Fruit fly (Drosophila melanogaster) whole organism, pupa: Measurements from ENCODE around the gene GstD4.

Source experiments
- CG10348 ChIP-seq: fragments of 200-800 bp; sonication (Bioruptor generic); IDR thresholded peaks from 2 replicates; pipeline ENCODE4 v1.3.6; 2022; ENCODE audit warnings: missing biosample characterization, missing genetic modification characterization
- CG12605 ChIP-seq: fragments of 200-800 bp; sonication (Bioruptor generic); IDR thresholded peaks from 2 replicates; pipeline ENCODE4 v1.3.6; 2022; ENCODE audit warnings: missing biosample characterization, missing genetic modification characterization
- CG13204 ChIP-seq: fragments of 200-800 bp; sonication (Bioruptor generic); optimal IDR thresholded peaks from 2 replicates; lab custom pipeline; 2018; ENCODE audit warnings: missing biosample characterization, mild to moderate bottlenecking, missing genetic modification characterization, moderate library complexity
- CG14655 ChIP-seq: fragments of 200-800 bp; sonication (Bioruptor generic); optimal IDR thresholded peaks from 3 replicates; lab custom pipeline; 2017; ENCODE audit warnings: mild to moderate bottlenecking, missing biosample characterization, missing genetic modification reagents, missing genetic modification characterization
- CG15710 ChIP-seq: fragments of 200-800 bp; sonication (Bioruptor generic); optimal IDR thresholded peaks from 2 replicates; lab custom pipeline; 2018; ENCODE audit warnings: missing biosample characterization, mild to moderate bottlenecking, missing genetic modification characterization, moderate library complexity
- CG17806 ChIP-seq: fragments of 200-800 bp; sonication (Bioruptor generic); optimal IDR thresholded peaks from 2 replicates; lab custom pipeline; 2018; ENCODE audit warnings: missing biosample characterization, mild to moderate bottlenecking, missing genetic modification characterization, moderate library complexity
- CG32121 ChIP-seq: fragments of 200-800 bp; sonication (Bioruptor generic); IDR thresholded peaks from 2 replicates; pipeline ENCODE4 v1.3.6; 2022; ENCODE audit warnings: missing biosample characterization, missing genetic modification characterization
- CG34367 ChIP-seq: fragments of 200-800 bp; sonication (Bioruptor generic); optimal IDR thresholded peaks from 2 replicates; lab custom pipeline; 2018; ENCODE audit warnings: missing biosample characterization, mild to moderate bottlenecking, missing genetic modification characterization
- CG4496 ChIP-seq: fragments of 200-800 bp; sonication (Bioruptor generic); IDR thresholded peaks from 3 replicates; pipeline ENCODE4 v1.3.6; 2022; ENCODE audit warnings: missing biosample characterization, missing genetic modification characterization
- CG8159 ChIP-seq: fragments of 200-800 bp; sonication (Bioruptor generic); optimal IDR thresholded peaks from 3 replicates; lab custom pipeline; 2018; ENCODE audit warnings: missing biosample characterization, mild to moderate bottlenecking, missing genetic modification characterization, moderate library complexity
- CG8301 ChIP-seq: fragments of 200-800 bp; sonication (Bioruptor generic); optimal IDR thresholded peaks from 2 replicates; lab custom pipeline; 2018; ENCODE audit warnings: missing biosample characterization, mild to moderate bottlenecking, missing genetic modification characterization
- CG9948 ChIP-seq: fragments of 200-800 bp; sonication (Bioruptor generic); optimal IDR thresholded peaks from 2 replicates; lab custom pipeline; 2018; ENCODE audit warnings: missing biosample characterization, mild to moderate bottlenecking, missing genetic modification characterization, moderate library complexity
- D1 ChIP-seq: fragments of 200-800 bp; sonication (Bioruptor generic); optimal IDR thresholded peaks from 2 replicates; lab custom pipeline; 2018; ENCODE audit warnings: missing biosample characterization, mild to moderate bottlenecking, missing genetic modification characterization, moderate library complexity
- EcR ChIP-seq: fragments of 200-800 bp; sonication (Bioruptor generic); optimal IDR thresholded peaks from 3 replicates; lab custom pipeline; 2019; ENCODE audit warnings: missing biosample characterization, missing genetic modification characterization, mild to moderate bottlenecking, moderate library complexity, missing genetic modification reagents
- Ets98B ChIP-seq: fragments of 200-800 bp; sonication (Bioruptor generic); IDR thresholded peaks from 2 replicates; pipeline ENCODE4 v1.3.6; 2022; ENCODE audit warnings: missing biosample characterization, missing genetic modification characterization
- Pif1A ChIP-seq: fragments of 200-800 bp; sonication (Bioruptor generic); optimal IDR thresholded peaks from 3 replicates; lab custom pipeline; 2016; ENCODE audit warnings: missing biosample characterization, missing genetic modification characterization
- Pif1B ChIP-seq: fragments of 200-800 bp; sonication (Bioruptor generic); optimal IDR thresholded peaks from 3 replicates; lab custom pipeline; 2016; ENCODE audit warnings: missing biosample characterization, missing genetic modification characterization
- Snoo ChIP-seq: fragments of 200-800 bp; sonication (Bioruptor generic); optimal IDR thresholded peaks from 3 replicates; lab custom pipeline; 2017; ENCODE audit warnings: missing biosample characterization, mild to moderate bottlenecking, missing genetic modification characterization, inconsistent platforms
- fd96Ca ChIP-seq: fragments of 200-800 bp; sonication (Bioruptor generic); IDR thresholded peaks from 3 replicates; pipeline ENCODE4 v1.3.6; 2022; ENCODE audit warnings: missing biosample characterization, missing genetic modification characterization
- gl ChIP-seq: fragments of 200-800 bp; sonication (Bioruptor generic); optimal IDR thresholded peaks from 2 replicates; lab custom pipeline; 2018; ENCODE audit warnings: missing biosample characterization, mild to moderate bottlenecking, missing genetic modification characterization
- rn ChIP-seq: fragments of 200-800 bp; sonication (Bioruptor generic); IDR thresholded peaks from 2 replicates; pipeline ENCODE4 v1.3.6; 2022; ENCODE audit warnings: missing biosample characterization, missing genetic modification characterization

The GstD4 gene

DNA sequence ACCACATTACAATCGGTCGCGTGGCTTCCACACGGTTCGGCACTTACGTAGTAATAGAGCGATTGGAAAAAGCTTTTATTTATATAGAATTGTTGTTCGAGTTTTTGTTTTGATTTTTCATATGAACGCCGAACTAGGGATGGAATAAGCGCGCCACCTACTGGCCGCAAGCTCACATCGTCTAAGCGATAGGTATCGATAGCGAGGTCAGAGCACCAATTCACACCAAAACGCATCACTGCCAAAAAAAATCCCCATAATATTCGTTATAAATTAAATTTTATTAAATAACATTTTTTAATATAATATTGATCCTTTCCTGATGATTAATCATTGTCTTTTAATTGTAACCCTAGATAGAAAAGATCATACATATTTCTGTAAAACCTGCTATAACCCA is 23.4 kb upstream of the GstD4 start, which contains the start of gene CG10038:
Gene CG10038, minus strand, starts transcription at position 148 of the 400 bp plus-strand sequence.
- no peak for TF ChIP-seq CG14655 (GFP tag; lab: Kevin White, UChicago)
- TF ChIP-seq CG34367 (tag; lab: Kevin White, UChicago): no peak
- no peak for TF ChIP-seq CG9948 (tag; lab: Kevin White, UChicago)
- no peak for TF ChIP-seq CG12605
- TF ChIP-seq CG8159 (tag; lab: Kevin White, UChicago): no peak
- TF ChIP-seq Ets98B (GFP tag; lab: Robert Waterston, UW): no peak; the same call in 1 of the 2 replicates
- peak; percentile 35; the same call in 1 of the 3 replicates for TF ChIP-seq CG4496 (GFP tag; lab: Robert Waterston, UW)
- no peak for TF ChIP-seq CG8301 (tag; lab: Kevin White, UChicago)
- TF ChIP-seq Snoo (tag; lab: Kevin White, UChicago): no peak
- TF ChIP-seq CG13204 (GFP tag; lab: Kevin White, UChicago): no peak
- TF ChIP-seq CG32121 (GFP tag; lab: Robert Waterston, UW): no peak
- no peak for TF ChIP-seq Pif1B (GFP tag; lab: Kevin White, UChicago)
- TF ChIP-seq CG10348 (GFP tag; lab: Robert Waterston, UW): no peak
- TF ChIP-seq CG15710 (tag; lab: Kevin White, UChicago): no peak
- peak; percentile 5 for TF ChIP-seq CG17806
- no peak for TF ChIP-seq rn
- TF ChIP-seq EcR (GFP tag; lab: Kevin White, UChicago): no peak
- no peak for TF ChIP-seq fd96Ca (GFP tag; lab: Robert Waterston, UW)
- TF ChIP-seq Pif1A (GFP tag; lab: Kevin White, UChicago): no peak
- peak; percentile 55 for TF ChIP-seq D1 (tag; lab: Kevin White, UChicago)
- TF ChIP-seq gl: no peak

DNA sequence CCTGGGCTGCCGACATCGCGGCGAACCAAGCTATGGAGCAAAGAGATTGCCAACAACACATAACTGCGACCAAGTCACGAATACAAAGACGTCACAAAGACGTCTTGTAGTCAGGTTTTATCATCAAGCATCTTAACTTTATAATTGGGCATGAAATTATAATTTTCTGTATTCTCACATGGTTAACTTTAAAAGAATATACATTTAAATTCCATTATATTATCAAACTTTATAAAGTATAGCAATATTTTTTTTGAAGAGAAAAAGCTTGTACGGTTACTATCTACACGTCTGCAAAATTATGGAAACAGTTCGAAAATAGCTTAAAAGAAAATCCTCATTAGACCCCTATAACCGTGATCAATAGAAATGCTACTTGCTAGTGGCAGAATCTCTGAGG is 21.9 kb upstream of the GstD4 start, which contains the start of gene CG10041:
Gene CG10041, minus strand, starts transcription at position 101 of the 400 bp plus-strand sequence.
- TF ChIP-seq Snoo (tag; lab: Kevin White, UChicago) (no peak), CG8159 (tag; lab: Kevin White, UChicago) (no peak)

DNA sequence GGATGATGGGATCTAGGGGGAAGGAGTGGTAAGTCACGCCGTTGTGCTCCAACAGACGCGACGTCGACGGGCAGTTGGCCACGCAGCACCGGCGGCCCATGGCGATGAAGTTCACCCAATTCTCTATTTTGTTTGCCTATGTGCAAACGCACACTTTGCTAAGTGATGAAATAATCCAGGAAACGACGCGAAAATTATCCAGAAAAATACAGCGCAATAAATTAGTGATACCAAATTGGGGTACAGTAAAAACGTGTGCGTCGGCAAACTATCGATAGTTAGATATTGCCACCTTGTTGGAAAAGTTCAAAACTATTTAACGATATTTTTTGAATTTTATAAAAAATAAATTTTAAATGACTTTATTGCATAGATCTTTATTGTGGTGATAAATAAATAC is 17.9 kb upstream of the GstD4 start, which contains the start of gene MBD-R2:
Gene MBD-R2, minus strand, starts transcription at position 222 of the 400 bp plus-strand sequence.
- no peak for TF ChIP-seq CG15710 (tag; lab: Kevin White, UChicago)
- TF ChIP-seq CG8159 (tag; lab: Kevin White, UChicago): no peak
- TF ChIP-seq CG9948 (tag; lab: Kevin White, UChicago): no peak
- no peak for TF ChIP-seq CG12605
- TF ChIP-seq Pif1B (GFP tag; lab: Kevin White, UChicago): no peak
- no peak for TF ChIP-seq CG10348 (GFP tag; lab: Robert Waterston, UW)
- no peak for TF ChIP-seq CG13204 (GFP tag; lab: Kevin White, UChicago)
- no peak for TF ChIP-seq CG8301 (tag; lab: Kevin White, UChicago)
- TF ChIP-seq CG34367 (tag; lab: Kevin White, UChicago): no peak
- TF ChIP-seq CG32121 (GFP tag; lab: Robert Waterston, UW): no peak
- no peak for TF ChIP-seq CG14655 (GFP tag; lab: Kevin White, UChicago)

dm6 chr3R:12359837-12360236 is 14.1 kb upstream of the GstD4 start, which contains the start of gene CG4115:
Gene CG4115, plus strand, starts transcription at chr3R:12360008.
- no peak for TF ChIP-seq fd96Ca (GFP tag; lab: Robert Waterston, UW)
- peak; percentile 33; the same call in 1 of the 2 replicates for TF ChIP-seq Ets98B (GFP tag; lab: Robert Waterston, UW)
- TF ChIP-seq CG14655 (GFP tag; lab: Kevin White, UChicago): no peak
- no peak for TF ChIP-seq CG32121 (GFP tag; lab: Robert Waterston, UW)
- TF ChIP-seq Pif1B (GFP tag; lab: Kevin White, UChicago): no peak

dm6 chr3R:12361962-12362497 is 11.9 kb upstream of the GstD4 start:
- TF ChIP-seq CG13204 (GFP tag; lab: Kevin White, UChicago) (no peak), CG15710 (tag; lab: Kevin White, UChicago) (no peak), rn (no peak), D1 (tag; lab: Kevin White, UChicago) (no peak), CG32121 (GFP tag; lab: Robert Waterston, UW) (no peak), CG8159 (tag; lab: Kevin White, UChicago) (no peak), CG8301 (tag; lab: Kevin White, UChicago) (no peak), Snoo (tag; lab: Kevin White, UChicago) (no peak), EcR (GFP tag; lab: Kevin White, UChicago) (no peak), Ets98B (GFP tag; lab: Robert Waterston, UW) (no peak)

DNA sequence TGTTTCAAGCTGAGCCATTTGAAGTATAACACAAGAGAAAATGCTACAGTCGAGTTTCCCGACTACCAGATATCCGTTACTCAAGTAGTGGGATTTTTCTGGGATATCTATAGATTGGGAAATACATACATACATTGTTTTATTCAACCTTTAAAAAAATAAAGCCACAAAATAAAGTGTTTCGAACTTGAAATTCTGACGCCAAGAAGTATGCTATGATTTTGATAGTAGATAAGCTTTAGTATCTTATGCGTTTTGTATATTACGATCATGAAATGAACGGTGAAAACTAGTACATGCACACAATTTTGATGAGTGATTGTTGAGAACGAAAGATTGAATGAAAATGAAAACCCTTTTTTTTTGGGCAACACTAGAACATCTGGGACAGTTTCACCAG is 10.4 kb upstream of the GstD4 start:
- no peak for TF ChIP-seq CG12605
- no peak for TF ChIP-seq CG17806
- no peak for TF ChIP-seq CG8159 (tag; lab: Kevin White, UChicago)
- TF ChIP-seq CG9948 (tag; lab: Kevin White, UChicago): no peak
- no peak for TF ChIP-seq gl
- no peak for TF ChIP-seq Pif1A (GFP tag; lab: Kevin White, UChicago)
- no peak for TF ChIP-seq EcR (GFP tag; lab: Kevin White, UChicago)
- no peak for TF ChIP-seq CG8301 (tag; lab: Kevin White, UChicago)
- no peak for TF ChIP-seq CG13204 (GFP tag; lab: Kevin White, UChicago)
- TF ChIP-seq rn: no peak
- TF ChIP-seq D1 (tag; lab: Kevin White, UChicago): no peak
- no peak for TF ChIP-seq CG10348 (GFP tag; lab: Robert Waterston, UW)
- no peak for TF ChIP-seq Pif1B (GFP tag; lab: Kevin White, UChicago)
- TF ChIP-seq CG4496 (GFP tag; lab: Robert Waterston, UW): no peak
